Fruit fly (Drosophila melanogaster): ENCODE results near the gene gdl-ORF39.

- TF ChIP-seq HmgZ (tag; optimal IDR thresholded peaks at IDR 0.05) (no peak), CG10267 (tag; optimal IDR thresholded peaks at IDR 0.05) (no peak), jing (GFP tag; optimal IDR thresholded peaks at IDR 0.05) (no peak)
Measured at dm6 chr3L:15525153-15525552, 15.9 kb downstream of the gdl-ORF39 start, which contains the start of gene CG33986.

Data from whole organism, embryonic.